Fruit fly (Drosophila melanogaster): ENCODE measurements around the gene lin-28.

DNA sequence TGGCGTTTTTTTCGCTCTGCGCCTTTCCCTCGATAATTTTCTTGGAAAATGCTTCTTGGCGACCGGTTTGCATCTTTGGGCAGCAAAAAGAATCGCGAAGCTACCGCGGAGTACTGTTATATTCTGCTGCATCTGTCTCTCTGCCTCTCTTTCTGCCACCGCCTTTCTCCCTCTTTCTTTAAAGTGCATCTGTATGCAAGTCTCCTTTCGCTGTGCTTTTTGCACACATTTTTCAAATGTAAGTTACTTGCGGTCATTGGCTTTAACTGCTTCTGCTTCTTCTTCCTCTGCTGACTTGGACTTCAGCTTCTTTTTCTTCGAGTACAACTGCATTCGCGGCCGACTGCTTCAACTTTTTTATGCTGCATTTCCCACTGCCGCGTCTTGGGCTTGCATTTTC, 38.7 kb upstream of the lin-28 start:
- TF ChIP-seq psq (optimal IDR thresholded peaks at IDR 0.05) (no peak), Dll (optimal IDR thresholded peaks at IDR 0.05) (no peak), pan (optimal IDR thresholded peaks at IDR 0.05) (no peak), usp (GFP tag; optimal IDR thresholded peaks at IDR 0.05) (no peak), EcR (GFP tag; optimal IDR thresholded peaks at IDR 0.05) (peak; percentile 66 to 83), CG8478 (optimal IDR thresholded peaks at IDR 0.05) (no peak)

Data from whole organism.